Worm (Caenorhabditis elegans) whole organism, L4 larva: ENCODE measurements around the gene srj-33.
A peak's percentile ranks its signal among the peaks of the same experiment; 100 is the strongest.

Experiments used
- D1046.2 ChIP-seq: fragments of 200-800 bp; sonication (Bioruptor generic); IDR thresholded peaks from 2 replicates; pipeline ENCODE4 v1.3.6; 2022; ENCODE audit warnings: missing genetic modification characterization, missing compliant biosample characterization
- F10B5.3 ChIP-seq: sonication (generic microtip); optimal IDR thresholded peaks from 2 replicates; lab custom pipeline; 2016; ENCODE audit warnings: mild to moderate bottlenecking, missing genetic modification characterization, missing compliant biosample characterization
- F37D6.2 ChIP-seq: sonication (generic microtip); optimal IDR thresholded peaks from 2 replicates; lab custom pipeline; 2016; ENCODE audit warnings: mild to moderate bottlenecking, missing genetic modification characterization, missing compliant biosample characterization
- F44E2.7 ChIP-seq: fragments of 200-800 bp; sonication (Bioruptor generic); IDR thresholded peaks from 2 replicates; pipeline ENCODE4 v2.1.2; 2022; ENCODE audit warnings: missing genetic modification characterization, missing compliant biosample characterization
- F49E8.2 ChIP-seq: sonication (generic microtip); optimal IDR thresholded peaks from 2 replicates; lab custom pipeline; 2016; ENCODE audit warnings: missing compliant biosample characterization, mild to moderate bottlenecking, missing genetic modification characterization, borderline replicate concordance
- Y105C5A.15 ChIP-seq: fragments of 200-800 bp; sonication (Bioruptor generic); IDR thresholded peaks from 2 replicates; pipeline ENCODE4 v1.3.6; 2022; ENCODE audit warnings: missing genetic modification characterization, missing compliant biosample characterization
- Y75B8A.6 ChIP-seq: fragments of 200-800 bp; sonication (Bioruptor generic); IDR thresholded peaks from 2 replicates; pipeline ENCODE4 v1.3.6; 2022; ENCODE audit warnings: missing genetic modification reagents, missing genetic modification characterization, missing compliant biosample characterization
- ZK546.5 ChIP-seq, 2 experiments: sonication (generic microtip); optimal IDR thresholded peaks; 2 replicates each; lab custom pipeline; 2017; ENCODE audit warnings: missing biosample characterization in 2 of 2, missing genetic modification characterization in 2 of 2
- aly-2 ChIP-seq: sonication (generic microtip); optimal IDR thresholded peaks from 2 replicates; lab custom pipeline; 2018; ENCODE audit warnings: missing biosample characterization, missing genetic modification characterization
- arid-1 ChIP-seq: fragments of 200-800 bp; sonication (Bioruptor generic); conservative IDR thresholded peaks from 2 replicates; pipeline ENCODE4 v1.3.6; 2022; ENCODE audit warnings: missing genetic modification reagents, missing genetic modification characterization, missing compliant biosample characterization
- attf-4 ChIP-seq: sonication (generic microtip); optimal IDR thresholded peaks from 3 replicates; lab custom pipeline; 2017; ENCODE audit warnings: missing biosample characterization, missing genetic modification characterization
- ceh-20 ChIP-seq: fragments of 200-800 bp; sonication (Bioruptor generic); IDR thresholded peaks from 2 replicates; pipeline ENCODE4 v1.3.6; 2022; ENCODE audit warnings: missing genetic modification reagents, missing genetic modification characterization, missing compliant biosample characterization
- ceh-44 ChIP-seq: fragments of 200-800 bp; sonication (Bioruptor generic); IDR thresholded peaks from 2 replicates; pipeline ENCODE4 v1.3.6; 2022; ENCODE audit warnings: missing genetic modification reagents, missing genetic modification characterization, missing compliant biosample characterization
- ceh-62 ChIP-seq: sonication (generic microtip); optimal IDR thresholded peaks from 2 replicates; lab custom pipeline; 2017; ENCODE audit warnings: missing biosample characterization, missing genetic modification characterization
- ceh-82 ChIP-seq: sonication (generic microtip); optimal IDR thresholded peaks from 2 replicates; lab custom pipeline; 2017; ENCODE audit warnings: missing biosample characterization, missing genetic modification characterization
- cey-2 ChIP-seq: sonication (generic microtip); optimal IDR thresholded peaks from 3 replicates; lab custom pipeline; 2017; ENCODE audit warnings: missing genetic modification characterization, mild to moderate bottlenecking, missing compliant biosample characterization, antibody characterized with exemption, borderline replicate concordance; ENCODE audit not compliant: insufficient read depth
- ctbp-1 ChIP-seq: fragments of 200-800 bp; sonication (Bioruptor generic); IDR thresholded peaks from 2 replicates; pipeline ENCODE4 v1.3.6; 2022; ENCODE audit warnings: missing genetic modification reagents, missing genetic modification characterization, missing compliant biosample characterization
- daf-12 ChIP-seq: fragments of 150-350 bp; optimal IDR thresholded peaks from 2 replicates; lab custom pipeline; 2014; ENCODE audit warnings: missing biosample characterization, missing genetic modification reagents, missing genetic modification characterization
- daf-16 ChIP-seq, 3 experiments: sonication (generic microtip); optimal IDR thresholded peaks; 2 replicates each; lab custom pipeline; 2016 to 2017; ENCODE audit warnings: missing genetic modification characterization in 3 of 3, missing genetic modification reagents in 3 of 3, mild to moderate bottlenecking in 2 of 3, missing compliant biosample characterization in 2 of 3, missing biosample characterization in 1 of 3, moderate library complexity in 1 of 3
- duxl-1 ChIP-seq: sonication (generic microtip); optimal IDR thresholded peaks from 2 replicates; lab custom pipeline; 2016; ENCODE audit warnings: mild to moderate bottlenecking, missing genetic modification characterization, moderate library complexity, missing compliant biosample characterization; ENCODE audit not compliant: poor library complexity
- dve-1 ChIP-seq: sonication (generic microtip); optimal IDR thresholded peaks from 2 replicates; lab custom pipeline; 2017; ENCODE audit warnings: antibody characterized with exemption, mild to moderate bottlenecking, missing genetic modification characterization, missing compliant biosample characterization; ENCODE audit not compliant: insufficient read depth
- egl-43 ChIP-seq: fragments of 200-800 bp; sonication (Bioruptor generic); IDR thresholded peaks from 2 replicates; pipeline ENCODE4 v1.3.6; 2022; ENCODE audit warnings: missing genetic modification reagents, missing genetic modification characterization, missing compliant biosample characterization
- fos-1 ChIP-seq: fragments of 150-350 bp; optimal IDR thresholded peaks from 2 replicates; lab custom pipeline; 2014; ENCODE audit warnings: missing biosample characterization, missing genetic modification characterization
- hlh-30 ChIP-seq: sonication (generic microtip); optimal IDR thresholded peaks from 2 replicates; lab custom pipeline; 2017; ENCODE audit warnings: antibody characterized with exemption, mild to moderate bottlenecking, missing genetic modification characterization, missing compliant biosample characterization; ENCODE audit not compliant: insufficient read depth
- hmg-1.1 ChIP-seq: fragments of 200-800 bp; sonication (Bioruptor generic); IDR thresholded peaks from 2 replicates; pipeline ENCODE4 v1.3.6; 2022; ENCODE audit warnings: missing genetic modification reagents, missing genetic modification characterization, missing compliant biosample characterization
- lin-13 ChIP-seq: fragments of 150-350 bp; optimal IDR thresholded peaks from 2 replicates; lab custom pipeline; 2014; ENCODE audit warnings: missing biosample characterization, missing genetic modification reagents, missing genetic modification characterization
- lin-15B ChIP-seq: fragments of 150-350 bp; sonication (generic microtip); optimal IDR thresholded peaks from 3 replicates; lab custom pipeline; 2014; ENCODE audit warnings: missing biosample characterization, missing genetic modification characterization
- lin-29 ChIP-seq: fragments of 200-800 bp; sonication (Bioruptor generic); IDR thresholded peaks from 2 replicates; pipeline ENCODE4 v1.3.6; 2022; ENCODE audit warnings: missing genetic modification reagents, missing genetic modification characterization, missing compliant biosample characterization
- lin-38 ChIP-seq: fragments of 200-800 bp; sonication (Bioruptor generic); IDR thresholded peaks from 2 replicates; pipeline ENCODE4 v1.3.6; 2022; ENCODE audit warnings: missing genetic modification reagents, missing genetic modification characterization, missing compliant biosample characterization
- lin-39 ChIP-seq: fragments of 150-350 bp; optimal IDR thresholded peaks from 2 replicates; lab custom pipeline; 2014; ENCODE audit warnings: missing biosample characterization, missing genetic modification reagents, missing genetic modification characterization
- lsy-2 ChIP-seq, 2 experiments: fragments of 150-350 bp in 1 of 2; sonication (generic microtip) in 1 of 2; optimal IDR thresholded peaks; 2 replicates each; lab custom pipeline; 2014 to 2017; ENCODE audit warnings: missing biosample characterization in 2 of 2, missing genetic modification characterization in 2 of 2
- madf-9 ChIP-seq: fragments of 200-800 bp; sonication (Bioruptor generic); conservative IDR thresholded peaks from 2 replicates; pipeline ENCODE4 v1.3.6; 2022; ENCODE audit warnings: missing genetic modification reagents, missing genetic modification characterization, missing compliant biosample characterization
- mdt-29 ChIP-seq: fragments of 200-800 bp; sonication (Bioruptor generic); IDR thresholded peaks from 2 replicates; pipeline ENCODE4 v1.3.6; 2022; ENCODE audit warnings: missing genetic modification reagents, missing genetic modification characterization, missing compliant biosample characterization
- mes-2 ChIP-seq: sonication (generic microtip); optimal IDR thresholded peaks from 2 replicates; lab custom pipeline; 2016; ENCODE audit warnings: missing genotype, mild to moderate bottlenecking, missing genetic modification characterization, missing compliant biosample characterization; ENCODE audit not compliant: poor library complexity, severe bottlenecking
- nhr-111 ChIP-seq: fragments of 200-800 bp; sonication (Bioruptor generic); optimal IDR thresholded peaks from 2 replicates; lab custom pipeline; 2018; ENCODE audit warnings: mild to moderate bottlenecking, missing genetic modification characterization, missing compliant biosample characterization
- nhr-237 ChIP-seq: sonication (generic microtip); optimal IDR thresholded peaks from 2 replicates; lab custom pipeline; 2017; ENCODE audit warnings: missing biosample characterization, missing genetic modification characterization
- nhr-28 ChIP-seq: fragments of 150-350 bp; optimal IDR thresholded peaks from 2 replicates; lab custom pipeline; 2014; ENCODE audit warnings: missing biosample characterization, missing genetic modification characterization
- nhr-41 ChIP-seq: fragments of 200-800 bp; sonication (Bioruptor generic); IDR thresholded peaks from 2 replicates; pipeline ENCODE4 v1.3.6; 2022; ENCODE audit warnings: missing genetic modification reagents, missing genetic modification characterization, missing compliant biosample characterization
- nhr-42 ChIP-seq: fragments of 200-800 bp; sonication (Bioruptor generic); IDR thresholded peaks from 2 replicates; pipeline ENCODE4 v1.3.6; 2022; ENCODE audit warnings: missing genetic modification characterization, missing compliant biosample characterization
- nhr-48 ChIP-seq: sonication (generic microtip); optimal IDR thresholded peaks from 2 replicates; lab custom pipeline; 2016; ENCODE audit warnings: mild to moderate bottlenecking, missing genetic modification characterization, missing compliant biosample characterization
- nhr-6 ChIP-seq: fragments of 150-350 bp; optimal IDR thresholded peaks from 2 replicates; lab custom pipeline; 2014; ENCODE audit warnings: missing biosample characterization, missing genetic modification characterization
- pha-4 ChIP-seq, 2 experiments: fragments of 150-350 bp in 1 of 2; fragments of 200-800 bp in 1 of 2; sonication (Bioruptor generic) in 1 of 2; IDR thresholded peaks in 1 of 2; optimal IDR thresholded peaks in 1 of 2; 2 replicates each; pipeline versions ENCODE4 v1.3.6 to Lab custom; 2014 to 2022; ENCODE audit warnings: missing genetic modification characterization in 2 of 2, missing genetic modification reagents in 2 of 2, missing biosample characterization in 1 of 2, missing compliant biosample characterization in 1 of 2
- rbr-2 ChIP-seq: sonication (generic microtip); optimal IDR thresholded peaks from 2 replicates; lab custom pipeline; 2016; ENCODE audit warnings: missing genotype, missing genetic modification characterization, missing compliant biosample characterization
- saeg-2 ChIP-seq: fragments of 200-800 bp; sonication (Bioruptor generic); IDR thresholded peaks from 2 replicates; pipeline ENCODE4 v1.3.6; 2022; ENCODE audit warnings: missing genetic modification reagents, missing genetic modification characterization, missing compliant biosample characterization
- snpc-1.2 ChIP-seq: fragments of 200-800 bp; sonication (Bioruptor generic); IDR thresholded peaks from 2 replicates; pipeline ENCODE4 v1.3.6; 2022; ENCODE audit warnings: missing genetic modification reagents, missing genetic modification characterization, missing compliant biosample characterization
- spr-1 ChIP-seq: sonication (generic microtip); optimal IDR thresholded peaks from 2 replicates; lab custom pipeline; 2016; ENCODE audit warnings: mild to moderate bottlenecking, missing genetic modification characterization, missing compliant biosample characterization
- tag-97 ChIP-seq: fragments of 200-800 bp; sonication (Bioruptor generic); IDR thresholded peaks from 2 replicates; pipeline ENCODE4 v1.3.6; 2022; ENCODE audit warnings: missing genetic modification characterization, missing compliant biosample characterization
- unc-130 ChIP-seq: sonication (generic microtip); optimal IDR thresholded peaks from 2 replicates; lab custom pipeline; 2016; ENCODE audit warnings: missing genetic modification reagents, missing genetic modification characterization, missing compliant biosample characterization
- zfp-3 ChIP-seq: fragments of 200-800 bp; sonication (Bioruptor generic); conservative IDR thresholded peaks from 2 replicates; pipeline ENCODE4 v1.3.6; 2022; ENCODE audit warnings: missing genetic modification reagents, missing genetic modification characterization, missing compliant biosample characterization

srj-33 gene

ce11 chrV:9970119-9970518, 32.8 kb upstream of the srj-33 start:
- TF ChIP-seq mdt-29 (GFP tag; lab: Robert Waterston, UW) (peak; percentile 74; the same call in 1 of the 2 replicates), D1046.2 (GFP tag; lab: Robert Waterston, UW) (peak; percentile 90), daf-16 (GFP tag; optimal IDR thresholded peaks at IDR 0.05; lab: Kevin White, UChicago) (peak; percentile 79 to 96), daf-16 (tag; optimal IDR thresholded peaks at IDR 0.05; lab: Kevin White, UChicago) (no peak), nhr-48 (tag; lab: Kevin White, UChicago) (peak; percentile 79), lsy-2 (tag; optimal IDR thresholded peaks at IDR 0.05; lab: Kevin White, UChicago) (peak in 1 of 2 experiments; percentile 58), saeg-2 (GFP tag; lab: Robert Waterston, UW) (peak; percentile 65; the same call in 1 of the 2 replicates), nhr-41 (GFP tag; lab: Robert Waterston, UW) (peak; percentile 98), madf-9 (GFP tag; lab: Robert Waterston, UW) (peak; percentile 83), zfp-3 (peak; percentile 79), nhr-6 (tag; lab: Kevin White, UChicago) (peak; percentile 17), F44E2.7 (GFP tag; lab: Robert Waterston, UW) (peak; percentile 98), ceh-82 (tag; lab: Kevin White, UChicago) (no peak), cey-2 (tag; lab: Kevin White, UChicago) (no peak), nhr-42 (GFP tag; lab: Robert Waterston, UW) (peak; percentile 92), lin-38 (GFP tag; lab: Robert Waterston, UW) (peak; percentile 87), snpc-1.2 (GFP tag; lab: Robert Waterston, UW) (peak; percentile 93), dve-1 (tag; lab: Kevin White, UChicago) (peak; percentile 59), arid-1 (GFP tag; lab: Robert Waterston, UW) (peak; percentile 92), tag-97 (GFP tag; lab: Robert Waterston, UW) (0 out of 2 replicates have a peak, but pooled peaks have one; percentile 41), fos-1 (no peak), ctbp-1 (GFP tag; lab: Robert Waterston, UW) (peak; percentile 86), lin-13 (GFP tag; lab: Kevin White, UChicago) (peak; percentile 60), unc-130 (peak; percentile 82), Y105C5A.15 (GFP tag; lab: Robert Waterston, UW) (peak; percentile 95; the same call in 1 of the 2 replicates), hlh-30 (peak; percentile 62), egl-43 (GFP tag; lab: Robert Waterston, UW) (peak; percentile 99), lin-39 (tag; lab: Kevin White, UChicago) (no peak), aly-2 (no peak), hmg-1.1 (GFP tag; lab: Robert Waterston, UW) (peak; percentile 93), ceh-20 (peak; percentile 83), lin-15B (tag; lab: Kevin White, UChicago) (no peak), ceh-62 (tag; lab: Kevin White, UChicago) (no peak), rbr-2 (tag; lab: Kevin White, UChicago) (peak; percentile 82), F10B5.3 (tag; lab: Kevin White, UChicago) (peak; percentile 80), daf-12 (tag; lab: Kevin White, UChicago) (no peak), nhr-28 (no peak), lin-29 (GFP tag; lab: Robert Waterston, UW) (peak; percentile 57; the same call in 1 of the 2 replicates), F37D6.2 (tag; lab: Kevin White, UChicago) (peak; percentile 79), duxl-1 (tag; lab: Kevin White, UChicago) (peak; percentile 83), attf-4 (tag; lab: Kevin White, UChicago) (no peak), F49E8.2 (tag; lab: Kevin White, UChicago) (peak; percentile 83), ZK546.5 (tag; optimal IDR thresholded peaks at IDR 0.05; lab: Kevin White, UChicago) (no peak), Y75B8A.6 (GFP tag; lab: Robert Waterston, UW) (peak; percentile 87; the same call in 1 of the 2 replicates), mes-2 (tag; lab: Kevin White, UChicago) (peak; percentile 89), ceh-44 (GFP tag; lab: Robert Waterston, UW) (peak; percentile 79), nhr-237 (tag; lab: Kevin White, UChicago) (no peak), nhr-111 (GFP tag; lab: Kevin White, UChicago) (peak; percentile 94), spr-1 (tag; lab: Kevin White, UChicago) (peak; percentile 88), pha-4 (GFP tag; IDR thresholded peaks at IDR 0.05; lab: Robert Waterston, UW) (peak; percentile 96), pha-4 (tag; optimal IDR thresholded peaks at IDR 0.05; lab: Kevin White, UChicago) (no peak)
